Worm (Caenorhabditis elegans) whole organism, L4/young adult: ENCODE data around the gene F14H3.12.

ENCODE experiments used
- dao-5 ChIP-seq: sonication (generic microtip); optimal IDR thresholded peaks from 2 replicates; lab custom pipeline; 2016; ENCODE audit warnings: missing genotype, missing genetic modification characterization, moderate library complexity, missing compliant biosample characterization
- him-1 ChIP-seq: sonication (generic microtip); optimal IDR thresholded peaks from 2 replicates; lab custom pipeline; 2016; ENCODE audit warnings: missing genotype, missing genetic modification reagents, missing genetic modification characterization, missing compliant biosample characterization

DNA sequence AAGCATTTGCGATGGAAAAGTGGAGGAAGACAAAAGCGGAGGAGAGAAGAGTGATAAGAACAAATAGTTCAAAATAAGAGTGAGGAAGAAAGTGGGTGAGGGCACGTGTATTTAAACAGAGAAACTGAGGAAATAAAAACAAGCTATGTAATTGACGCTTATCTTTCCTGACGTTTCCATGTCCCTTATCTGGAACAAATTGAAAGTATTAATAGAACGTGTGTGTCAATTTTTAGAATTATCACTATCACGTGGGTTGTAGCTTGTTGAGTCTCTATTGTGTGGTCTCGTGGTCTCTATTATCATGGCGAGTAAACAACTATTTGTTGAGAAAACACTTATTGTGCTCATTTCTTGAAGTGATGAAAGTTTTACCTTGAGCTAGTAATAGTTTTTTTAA, 29.3 kb downstream of the F14H3.12 start, which contains the start of gene T10C6.15:
- TF ChIP-seq dao-5 (tag; lab: Kevin White, UChicago) (no peak), him-1 (tag; lab: Kevin White, UChicago) (no peak)
